Fruit fly (Drosophila melanogaster): ENCODE results near the gene CG4962.

Gene CG4962

dm6 chr3L:16295447-16295846, at the start of gene CG4962:
TSS of gene CG4962 (minus strand) at chr3L:16295547.
- no peak for TF ChIP-seq CG17801 (GFP tag; optimal IDR thresholded peaks at IDR 0.05; ENCODE audit: partially characterized antibody)

dm6 chr3L:16339873-16340272, 44.5 kb upstream of the CG4962 start:
- TF ChIP-seq CG17801 (GFP tag; optimal IDR thresholded peaks at IDR 0.05; ENCODE audit: partially characterized antibody): no peak

- TF ChIP-seq CG17801 (GFP tag; optimal IDR thresholded peaks at IDR 0.05; ENCODE audit: partially characterized antibody): no peak
These were observed 44.1 kb upstream of the CG4962 start for dm6 chr3L:16339463-16339862.

- no peak for TF ChIP-seq CG17801 (GFP tag; optimal IDR thresholded peaks at IDR 0.05; ENCODE audit: partially characterized antibody)
These were observed 43.4 kb upstream of the CG4962 start, which contains the start of gene CG4998 for dm6 chr3L:16338703-16339102. TSS of gene CG4998 (plus strand) at chr3L:16339003.

- TF ChIP-seq CG17801 (GFP tag; optimal IDR thresholded peaks at IDR 0.05; ENCODE audit: partially characterized antibody): no peak
These were observed 42.4 kb upstream of the CG4962 start for dm6 chr3L:16337739-16338138.

- no peak for TF ChIP-seq CG17801 (GFP tag; optimal IDR thresholded peaks at IDR 0.05; ENCODE audit: partially characterized antibody)
These were observed 39.5 kb upstream of the CG4962 start for dm6 chr3L:16334876-16335275.

dm6 chr3L:16333013-16333412, 37.7 kb upstream of the CG4962 start, which contains the start of gene CG13056:
TSS of gene CG13056 (plus strand) at chr3L:16333313.
- TF ChIP-seq CG17801 (GFP tag; optimal IDR thresholded peaks at IDR 0.05; ENCODE audit: partially characterized antibody): no peak

- no peak for TF ChIP-seq CG17801 (GFP tag; optimal IDR thresholded peaks at IDR 0.05; ENCODE audit: partially characterized antibody)
These were observed 36.3 kb upstream of the CG4962 start, which contains the start of gene retinin for dm6 chr3L:16331633-16332032. TSS of gene retinin (plus strand) at chr3L:16331933.

- TF ChIP-seq CG17801 (GFP tag; optimal IDR thresholded peaks at IDR 0.05; ENCODE audit: partially characterized antibody): no peak
These were observed 35.4 kb upstream of the CG4962 start, which contains the start of gene CG33060 for dm6 chr3L:16330740-16331139. TSS of gene CG33060 (plus strand) at chr3L:16331040.

dm6 chr3L:16329495-16329894, 34.1 kb upstream of the CG4962 start, which contains the start of gene CG33061:
TSS of gene CG33061 (plus strand) at chr3L:16329795.
- no peak for TF ChIP-seq CG17801 (GFP tag; optimal IDR thresholded peaks at IDR 0.05; ENCODE audit: partially characterized antibody)

- no peak for TF ChIP-seq CG17801 (GFP tag; optimal IDR thresholded peaks at IDR 0.05; ENCODE audit: partially characterized antibody)
These were observed 33.0 kb upstream of the CG4962 start, which contains the start of gene CG13058 for dm6 chr3L:16328207-16328891. TSS of gene CG13058 (plus strand) at chr3L:16328841.

- no peak for TF ChIP-seq CG17801 (GFP tag; optimal IDR thresholded peaks at IDR 0.05; ENCODE audit: partially characterized antibody)
These were observed 32.4 kb upstream of the CG4962 start, which contains the start of gene CG13038 for dm6 chr3L:16327776-16328175. TSS of gene CG13038 (minus strand) at chr3L:16327893.

- no peak for TF ChIP-seq CG17801 (GFP tag; optimal IDR thresholded peaks at IDR 0.05; ENCODE audit: partially characterized antibody)
These were observed 31.3 kb upstream of the CG4962 start, which contains the start of the genes CG13040 and CG13039 for dm6 chr3L:16326657-16327056. TSS of gene CG13040 (minus strand) at chr3L:16326757. TSS of gene CG13039 (minus strand) at chr3L:16326762.

- no peak for TF ChIP-seq CG17801 (GFP tag; optimal IDR thresholded peaks at IDR 0.05; ENCODE audit: partially characterized antibody)
These were observed 28.0 kb upstream of the CG4962 start, which contains the start of gene CG13059 for dm6 chr3L:16323372-16323771. TSS of gene CG13059 (plus strand) at chr3L:16323672.

- no peak for TF ChIP-seq CG17801 (GFP tag; optimal IDR thresholded peaks at IDR 0.05; ENCODE audit: partially characterized antibody)
These were observed 25.8 kb upstream of the CG4962 start, which contains the start of gene CG42718 for dm6 chr3L:16321172-16321571. TSS of gene CG42718 (minus strand) at chr3L:16321272.

dm6 chr3L:16319399-16319906, 24.1 kb upstream of the CG4962 start, which contains the start of the genes CG13041 and CG13060:
TSS of gene CG13041 (minus strand) at chr3L:16319526.
TSS of gene CG13060 (plus strand) at chr3L:16319856.
- no peak for TF ChIP-seq CG17801 (GFP tag; optimal IDR thresholded peaks at IDR 0.05; ENCODE audit: partially characterized antibody)
